Worm (Caenorhabditis elegans) whole organism, late embryonic: ENCODE results near the gene Y50D4C.6.

Source experiments
- C08G9.2 ChIP-seq: sonication (generic microtip); optimal IDR thresholded peaks from 2 replicates; lab custom pipeline; 2016; ENCODE audit warnings: mild to moderate bottlenecking, missing genetic modification characterization, moderate library complexity, missing compliant biosample characterization
- F13H6.1 ChIP-seq: sonication (generic microtip); optimal IDR thresholded peaks from 2 replicates; lab custom pipeline; 2016; ENCODE audit warnings: missing genetic modification characterization, missing compliant biosample characterization
- K02D7.2 ChIP-seq: sonication (generic microtip); optimal IDR thresholded peaks from 2 replicates; lab custom pipeline; 2017; ENCODE audit warnings: mild to moderate bottlenecking, missing genetic modification characterization, missing compliant biosample characterization
- K09A11.1 ChIP-seq: sonication (generic microtip); optimal IDR thresholded peaks from 2 replicates; lab custom pipeline; 2017; ENCODE audit warnings: antibody characterized with exemption, mild to moderate bottlenecking, missing genetic modification characterization, missing compliant biosample characterization; ENCODE audit not compliant: insufficient read depth
- T23F11.4 ChIP-seq: fragments of 200-800 bp; sonication (Bioruptor generic); optimal IDR thresholded peaks from 2 replicates; lab custom pipeline; 2018; ENCODE audit warnings: mild to moderate bottlenecking, missing genetic modification characterization, missing compliant biosample characterization
- Y22D7AL.16 ChIP-seq: sonication (generic microtip); optimal IDR thresholded peaks from 2 replicates; lab custom pipeline; 2016; ENCODE audit warnings: missing genetic modification characterization, missing compliant biosample characterization
- ahr-1 ChIP-seq: sonication (generic microtip); optimal IDR thresholded peaks from 2 replicates; lab custom pipeline; 2016; ENCODE audit warnings: missing genetic modification characterization, missing compliant biosample characterization
- ceh-14 ChIP-seq: sonication (generic microtip); optimal IDR thresholded peaks from 2 replicates; lab custom pipeline; 2016; ENCODE audit warnings: missing genotype, missing genetic modification characterization, missing compliant biosample characterization
- ceh-19 ChIP-seq: fragments of 200-800 bp; sonication (Bioruptor generic); optimal IDR thresholded peaks from 2 replicates; lab custom pipeline; 2018; ENCODE audit warnings: mild to moderate bottlenecking, missing genetic modification characterization, missing compliant biosample characterization
- ceh-2 ChIP-seq: sonication (generic microtip); optimal IDR thresholded peaks from 2 replicates; lab custom pipeline; 2016; ENCODE audit warnings: missing genotype, missing genetic modification characterization, missing compliant biosample characterization
- ceh-30 ChIP-seq: fragments of 150-350 bp; optimal IDR thresholded peaks from 2 replicates; lab custom pipeline; 2014; ENCODE audit warnings: missing biosample characterization, missing genetic modification characterization
- ceh-45 ChIP-seq: fragments of 200-800 bp; sonication (Bioruptor generic); IDR thresholded peaks from 2 replicates; pipeline ENCODE4 v1.3.6; 2022; ENCODE audit warnings: missing genetic modification reagents, missing genetic modification characterization, missing compliant biosample characterization
- ceh-6 ChIP-seq: fragments of 200-800 bp; sonication (Bioruptor generic); optimal IDR thresholded peaks from 2 replicates; lab custom pipeline; 2018; ENCODE audit warnings: mild to moderate bottlenecking, missing genetic modification characterization, missing compliant biosample characterization
- che-1 ChIP-seq: sonication (generic microtip); optimal IDR thresholded peaks from 2 replicates; lab custom pipeline; 2016; ENCODE audit warnings: mild to moderate bottlenecking, missing genetic modification characterization, missing compliant biosample characterization
- dve-1 ChIP-seq: sonication (generic microtip); optimal IDR thresholded peaks from 2 replicates; lab custom pipeline; 2017; ENCODE audit warnings: antibody characterized with exemption, mild to moderate bottlenecking, missing genetic modification characterization, missing compliant biosample characterization
- elt-2 ChIP-seq: sonication (generic microtip); optimal IDR thresholded peaks from 2 replicates; lab custom pipeline; 2016; ENCODE audit warnings: missing genetic modification reagents, missing genetic modification characterization, missing compliant biosample characterization
- elt-4 ChIP-seq: sonication (generic microtip); optimal IDR thresholded peaks from 2 replicates; lab custom pipeline; 2016; ENCODE audit warnings: missing genetic modification characterization, missing compliant biosample characterization
- eyg-1 ChIP-seq: sonication (generic microtip); optimal IDR thresholded peaks from 2 replicates; lab custom pipeline; 2016; ENCODE audit warnings: missing genotype, missing genetic modification characterization, missing compliant biosample characterization
- fkh-6 ChIP-seq: sonication (generic microtip); optimal IDR thresholded peaks from 2 replicates; lab custom pipeline; 2016; ENCODE audit warnings: missing genetic modification characterization, missing compliant biosample characterization
- hlh-13 ChIP-seq: fragments of 200-800 bp; sonication (Bioruptor generic); optimal IDR thresholded peaks from 2 replicates; lab custom pipeline; 2018; ENCODE audit warnings: mild to moderate bottlenecking, missing genetic modification characterization, missing compliant biosample characterization
- hlh-15 ChIP-seq: sonication (generic microtip); optimal IDR thresholded peaks from 2 replicates; lab custom pipeline; 2016; ENCODE audit warnings: missing genetic modification characterization, missing compliant biosample characterization
- hlh-8 ChIP-seq: sonication (generic microtip); optimal IDR thresholded peaks from 2 replicates; lab custom pipeline; 2016; ENCODE audit warnings: missing genotype, missing genetic modification characterization, missing compliant biosample characterization
- lim-6 ChIP-seq: sonication (generic microtip); optimal IDR thresholded peaks from 2 replicates; lab custom pipeline; 2016; ENCODE audit warnings: missing genetic modification characterization, missing compliant biosample characterization
- madf-2 ChIP-seq: sonication (generic microtip); optimal IDR thresholded peaks from 2 replicates; lab custom pipeline; 2017; ENCODE audit warnings: missing genetic modification characterization, missing compliant biosample characterization
- mec-3 ChIP-seq: sonication (generic microtip); optimal IDR thresholded peaks from 2 replicates; lab custom pipeline; 2016; ENCODE audit warnings: borderline replicate concordance, missing genetic modification characterization, missing compliant biosample characterization
- nfya-1 ChIP-seq: sonication (generic microtip); optimal IDR thresholded peaks from 2 replicates; lab custom pipeline; 2017; ENCODE audit warnings: missing genetic modification characterization, mild to moderate bottlenecking, missing compliant biosample characterization, antibody characterized with exemption, moderate library complexity
- nhr-232 ChIP-seq: sonication (generic microtip); optimal IDR thresholded peaks from 2 replicates; lab custom pipeline; 2016; ENCODE audit warnings: missing genetic modification characterization, missing compliant biosample characterization
- pax-1 ChIP-seq: fragments of 150-350 bp; optimal IDR thresholded peaks from 2 replicates; lab custom pipeline; 2014; ENCODE audit warnings: missing biosample characterization, missing genetic modification characterization
- pha-4 ChIP-seq: fragments of 150-350 bp; optimal IDR thresholded peaks from 2 replicates; lab custom pipeline; 2018; ENCODE audit warnings: missing biosample characterization, missing genetic modification reagents, missing genetic modification characterization
- pqm-1 ChIP-seq: sonication (generic microtip); optimal IDR thresholded peaks from 2 replicates; lab custom pipeline; 2016; ENCODE audit warnings: missing genetic modification characterization, missing compliant biosample characterization
- rnt-1 ChIP-seq: sonication (generic microtip); optimal IDR thresholded peaks from 2 replicates; lab custom pipeline; 2016; ENCODE audit warnings: missing genetic modification characterization, missing compliant biosample characterization
- sdc-2 ChIP-seq: sonication (generic microtip); optimal IDR thresholded peaks from 2 replicates; lab custom pipeline; 2016; ENCODE audit warnings: missing genotype, missing genetic modification characterization, missing compliant biosample characterization
- sox-2 ChIP-seq: fragments of 200-800 bp; sonication (Bioruptor generic); IDR thresholded peaks from 2 replicates; pipeline ENCODE4 v1.3.6; 2022; ENCODE audit warnings: missing genetic modification reagents, missing genetic modification characterization, missing compliant biosample characterization
- tbx-2 ChIP-seq: sonication (generic microtip); optimal IDR thresholded peaks from 2 replicates; lab custom pipeline; 2016; ENCODE audit warnings: missing genetic modification characterization, missing compliant biosample characterization
- tbx-7 ChIP-seq: sonication (generic microtip); optimal IDR thresholded peaks from 2 replicates; lab custom pipeline; 2016; ENCODE audit warnings: missing genotype, missing genetic modification characterization, missing compliant biosample characterization
- unc-3 ChIP-seq, 2 experiments: fragments of 200-800 bp in 1 of 2; sonication (Bioruptor generic) in 1 of 2; sonication (generic microtip) in 1 of 2; conservative IDR thresholded peaks in 1 of 2; optimal IDR thresholded peaks in 1 of 2; 2 replicates each; pipeline versions ENCODE4 v1.3.6 to Lab custom; 2016 to 2022; ENCODE audit warnings: missing compliant biosample characterization in 2 of 2, missing genetic modification characterization in 2 of 2, missing genetic modification reagents in 1 of 2
- unc-42 ChIP-seq: sonication (generic microtip); optimal IDR thresholded peaks from 2 replicates; lab custom pipeline; 2016; ENCODE audit warnings: missing genotype, missing genetic modification characterization, missing compliant biosample characterization
- zip-5 ChIP-seq: sonication (generic microtip); optimal IDR thresholded peaks from 2 replicates; lab custom pipeline; 2016; ENCODE audit warnings: missing genetic modification characterization, missing compliant biosample characterization
- ztf-16 ChIP-seq: sonication (generic microtip); optimal IDR thresholded peaks from 2 replicates; lab custom pipeline; 2017; ENCODE audit warnings: missing genetic modification characterization, missing compliant biosample characterization

The Y50D4C.6 gene

DNA sequence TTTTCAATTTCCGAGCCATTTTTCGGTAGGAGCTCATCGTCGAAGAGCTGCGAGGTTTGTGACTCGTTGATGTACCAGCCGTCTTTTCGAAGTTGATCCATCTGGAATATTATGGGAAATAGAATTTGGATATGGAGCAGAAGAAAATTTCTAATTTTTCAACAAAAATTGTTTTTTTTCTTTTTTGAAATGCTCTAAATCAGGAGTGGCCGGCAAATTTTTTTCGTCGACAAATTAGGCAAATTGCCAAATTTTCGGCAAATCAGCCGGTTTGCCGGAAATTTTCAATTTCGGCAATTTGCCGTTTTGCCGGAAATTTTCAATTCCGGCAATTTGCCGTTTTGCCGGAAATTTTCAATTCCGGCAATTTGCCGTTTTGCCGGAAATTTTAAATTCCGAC lies 4.5 kb downstream of the Y50D4C.6 start, which contains the start of gene Y50D4C.3:
TSS of gene Y50D4C.3 (minus strand) at position 101 of the 400 bp plus-strand sequence.
- TF ChIP-seq elt-2 (tag; lab: Kevin White, UChicago) (no peak), hlh-13 (GFP tag; lab: Kevin White, UChicago) (no peak), ceh-19 (GFP tag; lab: Kevin White, UChicago) (no peak), hlh-15 (tag; lab: Kevin White, UChicago) (no peak)

- TF ChIP-seq ceh-6 (GFP tag; lab: Kevin White, UChicago), result no peak
- no peak for TF ChIP-seq che-1
- no peak for TF ChIP-seq hlh-15 (tag; lab: Kevin White, UChicago)
- TF ChIP-seq nhr-232 (tag; lab: Kevin White, UChicago), result no peak
- no peak for TF ChIP-seq ceh-30 (tag; lab: Kevin White, UChicago)
- no peak for TF ChIP-seq eyg-1 (tag; lab: Kevin White, UChicago)
- no peak for TF ChIP-seq rnt-1 (tag; lab: Kevin White, UChicago)
- no peak for TF ChIP-seq pha-4
- no peak for TF ChIP-seq dve-1 (tag; lab: Kevin White, UChicago)
- TF ChIP-seq madf-2 (tag; lab: Kevin White, UChicago), result no peak
- no peak for TF ChIP-seq K09A11.1 (tag; lab: Kevin White, UChicago)
- TF ChIP-seq ceh-14 (tag; lab: Kevin White, UChicago), result no peak
- TF ChIP-seq C08G9.2 (tag; lab: Kevin White, UChicago), result no peak
- TF ChIP-seq elt-4 (tag; lab: Kevin White, UChicago), result no peak
- TF ChIP-seq unc-42 (tag; lab: Kevin White, UChicago), result no peak
- TF ChIP-seq ztf-16 (tag; lab: Kevin White, UChicago), result no peak
Measured at ce11 chrV:942556-942955, 7.1 kb downstream of the Y50D4C.6 start.

DNA sequence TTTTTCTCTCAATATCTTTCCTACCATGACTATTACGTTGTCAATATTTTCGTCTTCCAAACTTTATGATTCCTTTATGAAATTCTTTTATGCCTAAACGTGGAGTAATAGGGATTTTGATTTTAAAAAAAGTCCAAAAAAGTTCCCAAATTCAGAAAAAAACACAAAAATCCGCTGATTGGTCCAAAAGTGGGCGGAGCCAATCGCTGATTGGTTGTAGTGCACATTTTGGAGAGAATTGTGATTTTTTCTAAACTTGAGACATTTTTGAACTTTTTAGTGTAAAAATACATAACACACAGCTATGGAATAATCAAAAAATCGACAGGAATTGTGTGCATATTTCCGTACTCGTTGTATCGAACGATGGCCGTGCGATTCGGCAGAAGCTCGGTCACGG lies 10.3 kb downstream of the Y50D4C.6 start:
- TF ChIP-seq nfya-1 (tag; lab: Kevin White, UChicago) (peak; percentile 66), F13H6.1 (tag; lab: Kevin White, UChicago) (no peak), unc-42 (tag; lab: Kevin White, UChicago) (no peak), ceh-19 (GFP tag; lab: Kevin White, UChicago) (no peak), pax-1 (tag; lab: Kevin White, UChicago) (no peak), pqm-1 (no peak), mec-3 (no peak), sox-2 (no peak)

DNA sequence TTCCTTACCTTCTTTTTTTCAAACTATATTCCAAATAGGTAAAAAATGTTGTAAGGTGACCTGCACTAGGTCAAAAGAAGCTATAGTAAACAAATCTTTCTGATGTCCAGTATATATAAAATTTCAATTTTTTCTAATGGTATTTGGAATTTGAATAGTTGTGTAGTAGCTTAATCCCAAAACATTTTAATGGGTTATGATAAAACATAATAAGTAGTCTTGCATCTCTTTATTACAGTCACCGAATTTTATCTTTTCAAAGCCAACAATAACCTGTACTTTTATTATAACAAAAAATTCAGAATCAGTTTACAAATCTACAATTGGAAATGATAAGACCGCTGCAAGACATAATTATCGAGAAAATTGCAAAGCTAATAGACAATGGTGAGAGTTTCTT lies 32.2 kb downstream of the Y50D4C.6 start, which contains the start of gene H24K24.2:
TSS of gene H24K24.2 (plus strand) at position 301 of the 400 bp plus-strand sequence.
- no peak for TF ChIP-seq che-1
- no peak for TF ChIP-seq dve-1 (tag; lab: Kevin White, UChicago)
- TF ChIP-seq ceh-14 (tag; lab: Kevin White, UChicago), result no peak
- TF ChIP-seq hlh-8 (tag; lab: Kevin White, UChicago), result no peak
- TF ChIP-seq hlh-15 (tag; lab: Kevin White, UChicago), result no peak
- no peak for TF ChIP-seq K02D7.2 (tag; lab: Kevin White, UChicago)
- TF ChIP-seq zip-5, result no peak

DNA sequence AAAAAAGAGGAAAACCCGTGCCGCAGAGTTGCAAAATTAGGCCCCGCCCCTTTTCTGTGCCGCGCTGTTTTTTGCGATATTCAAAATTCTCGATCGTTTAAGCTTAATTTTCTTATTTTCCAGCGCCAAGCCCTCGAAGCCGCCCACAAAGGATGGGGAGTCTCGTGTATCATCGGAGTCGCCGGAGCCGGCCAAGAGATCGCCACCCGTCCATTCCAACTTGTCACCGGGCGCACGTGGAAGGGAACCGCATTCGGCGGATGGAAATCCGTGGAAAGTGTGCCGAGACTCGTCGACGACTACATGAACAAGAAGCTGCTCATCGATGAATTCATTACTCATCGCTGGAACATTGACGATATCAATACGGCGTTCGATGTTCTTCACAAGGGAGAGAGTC lies 33.9 kb downstream of the Y50D4C.6 start:
- no peak for TF ChIP-seq unc-42 (tag; lab: Kevin White, UChicago)
- TF ChIP-seq ahr-1 (tag; lab: Kevin White, UChicago), result no peak
- no peak for TF ChIP-seq ceh-2 (tag; lab: Kevin White, UChicago)
- no peak for TF ChIP-seq fkh-6 (tag; lab: Kevin White, UChicago)
- no peak for TF ChIP-seq tbx-7 (tag; lab: Kevin White, UChicago)
- TF ChIP-seq eyg-1 (tag; lab: Kevin White, UChicago), result no peak

DNA sequence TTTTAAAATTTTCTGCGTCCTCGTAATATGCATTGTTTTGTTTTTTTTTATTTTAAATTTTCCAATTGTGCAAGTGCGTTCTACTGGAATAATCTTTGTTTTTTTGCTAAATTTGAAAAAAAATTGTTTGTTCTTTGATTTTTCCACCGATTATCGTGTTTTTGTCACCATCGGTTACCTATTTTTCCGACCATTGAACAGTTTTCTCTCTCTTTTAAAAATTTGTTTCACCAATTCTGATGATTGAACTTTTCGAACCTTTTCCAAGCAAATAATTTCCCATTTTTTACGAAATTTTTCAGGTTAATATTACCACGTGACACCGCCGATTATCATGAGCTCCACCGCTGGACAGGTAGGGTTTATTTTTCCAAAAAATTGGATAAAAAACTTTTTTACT lies 38.2 kb downstream of the Y50D4C.6 start, which contains the start of gene adh-5:
TSS of gene adh-5 (plus strand) at position 301 of the 400 bp plus-strand sequence.
- TF ChIP-seq T23F11.4 (GFP tag; lab: Kevin White, UChicago) (no peak), Y22D7AL.16 (tag; lab: Kevin White, UChicago) (no peak), ceh-45 (GFP tag; lab: Robert Waterston, UW) (no peak), tbx-7 (tag; lab: Kevin White, UChicago) (no peak), lim-6 (tag; lab: Kevin White, UChicago) (no peak), sdc-2 (tag; lab: Kevin White, UChicago) (no peak), ztf-16 (tag; lab: Kevin White, UChicago) (no peak), tbx-2 (tag; lab: Kevin White, UChicago) (no peak), rnt-1 (tag; lab: Kevin White, UChicago) (no peak), pax-1 (tag; lab: Kevin White, UChicago) (no peak), unc-3 (GFP tag; conservative IDR thresholded peaks at IDR 0.05; lab: Robert Waterston, UW) (no peak), unc-3 (tag; optimal IDR thresholded peaks at IDR 0.05; lab: Kevin White, UChicago) (no peak)
